Worm (Caenorhabditis elegans): ENCODE measurements around the gene cest-32.

cest-32 gene

DNA sequence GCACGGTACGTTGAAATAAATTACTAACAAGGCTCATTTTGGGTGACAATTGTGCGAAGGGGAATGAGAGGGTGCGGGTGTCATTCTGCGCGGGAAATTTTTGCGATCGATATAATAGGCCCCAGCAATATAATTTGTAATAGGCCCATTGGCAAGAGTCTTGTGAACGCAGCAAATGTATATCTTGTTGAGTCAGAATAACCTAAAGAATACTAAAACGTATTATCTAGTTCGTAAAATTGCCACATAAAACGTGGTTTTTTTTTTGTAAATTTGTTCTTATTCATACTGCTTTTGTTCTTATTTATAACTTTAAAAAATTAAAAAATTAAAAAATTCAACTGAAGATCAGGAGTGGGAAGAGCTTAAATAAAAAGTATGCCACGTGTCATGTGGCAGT, 5.7 kb upstream of the cest-32 start, which contains the start of gene C52A10.3:
Gene C52A10.3 (minus strand): TSS at position 101 of the 400 bp plus-strand sequence.
- TF ChIP-seq ceh-22 (tag; optimal IDR thresholded peaks at IDR 0.05) (no peak), ceh-31 (tag; optimal IDR thresholded peaks at IDR 0.05) (no peak), rnt-1 (tag; optimal IDR thresholded peaks at IDR 0.05) (no peak), sox-4 (tag; optimal IDR thresholded peaks at IDR 0.05) (no peak), ceh-9 (tag; optimal IDR thresholded peaks at IDR 0.05) (no peak), hlh-13 (GFP tag; optimal IDR thresholded peaks at IDR 0.05) (no peak), eyg-1 (tag; optimal IDR thresholded peaks at IDR 0.05) (no peak), ceh-2 (tag; optimal IDR thresholded peaks at IDR 0.05) (no peak), tbx-2 (tag; optimal IDR thresholded peaks at IDR 0.05) (no peak), ceh-48 (tag; optimal IDR thresholded peaks at IDR 0.05) (no peak), unc-42 (tag; optimal IDR thresholded peaks at IDR 0.05) (no peak), Y22D7AL.16 (tag; optimal IDR thresholded peaks at IDR 0.05) (no peak), hlh-30 (tag; optimal IDR thresholded peaks at IDR 0.05; ENCODE audit: insufficient read depth) (no peak), pqm-1 (tag; optimal IDR thresholded peaks at IDR 0.05) (no peak), ceh-18 (tag; optimal IDR thresholded peaks at IDR 0.05) (no peak), hlh-15 (tag; optimal IDR thresholded peaks at IDR 0.05) (no peak)

DNA sequence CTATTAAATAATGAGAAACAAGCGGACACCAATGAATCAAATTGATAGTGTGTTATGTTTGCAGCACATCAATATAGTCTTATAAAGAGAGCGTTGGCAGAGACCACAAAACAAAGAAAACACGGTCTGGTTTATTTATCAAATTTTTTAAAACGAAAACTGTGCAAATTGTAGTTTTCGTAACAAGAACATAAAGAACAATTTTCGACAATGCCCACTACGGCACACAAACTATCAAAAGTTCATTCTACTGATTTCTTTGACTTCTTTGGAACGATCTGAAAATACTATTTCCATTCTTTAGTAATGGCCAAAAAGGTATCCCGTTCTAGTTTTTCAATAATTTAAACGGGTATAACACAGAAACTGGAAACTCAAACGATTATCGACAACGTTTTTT, 3.4 kb upstream of the cest-32 start, which contains the start of gene cest-35.2:
Gene cest-35.2 (minus strand): TSS at position 101 of the 400 bp plus-strand sequence.
- TF ChIP-seq ztf-16 (tag; optimal IDR thresholded peaks at IDR 0.05) (no peak), eyg-1 (tag; optimal IDR thresholded peaks at IDR 0.05) (no peak), ttx-3 (tag; optimal IDR thresholded peaks at IDR 0.05) (no peak), unc-3 (GFP tag; conservative IDR thresholded peaks at IDR 0.05) (no peak), unc-3 (tag; optimal IDR thresholded peaks at IDR 0.05) (no peak), hlh-6 (tag; optimal IDR thresholded peaks at IDR 0.05) (no peak), unc-42 (tag; optimal IDR thresholded peaks at IDR 0.05) (no peak), fkh-6 (tag; optimal IDR thresholded peaks at IDR 0.05) (no peak), ceh-45 (GFP tag; IDR thresholded peaks at IDR 0.05) (no peak), pha-2 (tag; optimal IDR thresholded peaks at IDR 0.05) (no peak), nhr-232 (tag; optimal IDR thresholded peaks at IDR 0.05) (no peak), nfya-1 (tag; optimal IDR thresholded peaks at IDR 0.05) (no peak)

DNA sequence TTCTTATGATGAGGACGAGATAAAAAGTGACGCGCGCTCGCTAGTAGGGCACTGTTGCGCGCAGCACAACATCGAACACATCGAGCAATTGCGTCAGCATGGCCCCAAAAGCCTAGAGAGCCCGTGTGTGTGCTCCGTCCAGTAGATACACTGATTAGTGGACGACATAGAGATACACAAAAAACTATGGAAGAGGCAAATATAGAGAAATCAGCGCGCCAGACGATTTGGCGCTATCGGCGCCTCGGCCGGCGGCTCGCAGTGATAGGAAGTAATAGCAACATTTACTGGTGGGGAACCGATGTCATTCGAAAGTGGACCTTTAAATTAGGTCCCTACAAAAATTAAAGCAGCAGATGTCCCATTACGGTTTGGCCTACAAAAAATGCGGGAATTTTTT, 5.2 kb downstream of the cest-32 start:
- TF ChIP-seq dve-1 (tag; optimal IDR thresholded peaks at IDR 0.05), result no peak
- no peak for TF ChIP-seq unc-3 (GFP tag; conservative IDR thresholded peaks at IDR 0.05)
- no peak for TF ChIP-seq unc-3 (tag; optimal IDR thresholded peaks at IDR 0.05)
- TF ChIP-seq C38D4.7 (GFP tag; optimal IDR thresholded peaks at IDR 0.05), result no peak
- no peak for TF ChIP-seq pqm-1 (tag; optimal IDR thresholded peaks at IDR 0.05)
- no peak for TF ChIP-seq fkh-10 (GFP tag; optimal IDR thresholded peaks at IDR 0.05)
- no peak for TF ChIP-seq che-1 (tag; optimal IDR thresholded peaks at IDR 0.05)
- no peak for TF ChIP-seq sox-2 (GFP tag; IDR thresholded peaks at IDR 0.05)
- TF ChIP-seq T23F11.4 (GFP tag; optimal IDR thresholded peaks at IDR 0.05), result no peak
- TF ChIP-seq ttx-3 (tag; optimal IDR thresholded peaks at IDR 0.05), result no peak
- TF ChIP-seq ceh-18 (tag; optimal IDR thresholded peaks at IDR 0.05), result no peak
- TF ChIP-seq unc-86 (tag; optimal IDR thresholded peaks at IDR 0.05), result no peak
- no peak for TF ChIP-seq ceh-6 (GFP tag; optimal IDR thresholded peaks at IDR 0.05)
- TF ChIP-seq pat-9 (tag; optimal IDR thresholded peaks at IDR 0.05), result no peak
- no peak for TF ChIP-seq ceh-31 (tag; optimal IDR thresholded peaks at IDR 0.05)
- no peak for TF ChIP-seq dmd-4 (tag; optimal IDR thresholded peaks at IDR 0.05; ENCODE audit: borderline replicate concordance)
- TF ChIP-seq rnt-1 (tag; optimal IDR thresholded peaks at IDR 0.05), result no peak
- TF ChIP-seq ceh-2 (tag; optimal IDR thresholded peaks at IDR 0.05), result no peak
- TF ChIP-seq ama-1 (optimal IDR thresholded peaks at IDR 0.05), result no peak
- no peak for TF ChIP-seq ceh-45 (GFP tag; IDR thresholded peaks at IDR 0.05)

DNA sequence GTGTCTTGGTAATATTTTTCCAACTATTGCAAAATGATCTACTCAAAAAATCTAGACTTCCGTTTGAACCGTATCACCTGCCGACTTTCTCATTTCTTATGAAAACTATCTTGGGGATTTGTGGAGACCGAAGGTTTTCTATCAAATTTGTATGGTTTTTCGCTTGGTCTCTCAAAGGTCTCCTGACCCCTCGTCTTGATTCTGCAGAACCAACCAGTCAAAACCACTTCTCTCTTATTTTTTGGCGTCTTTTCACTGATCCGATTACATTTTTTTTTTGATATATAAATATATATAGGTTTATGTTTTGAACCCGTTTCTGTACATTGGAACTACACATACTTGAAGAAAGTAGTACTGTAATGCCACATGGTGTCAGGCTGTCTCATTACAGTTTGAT, 8.0 kb downstream of the cest-32 start:
- TF ChIP-seq tbx-2 (tag; optimal IDR thresholded peaks at IDR 0.05) (no peak), unc-3 (GFP tag; conservative IDR thresholded peaks at IDR 0.05) (no peak), unc-3 (tag; optimal IDR thresholded peaks at IDR 0.05) (no peak)

Data from whole organism, late embryonic.